Worm (Caenorhabditis elegans): ENCODE data around the gene nck-1.

ce11 chrX:4133378-4133777 lies 19.9 kb downstream of the nck-1 start:
- TF ChIP-seq ceh-36 (tag; optimal IDR thresholded peaks at IDR 0.05) (no peak), sea-1 (GFP tag; conservative IDR thresholded peaks at IDR 0.05) (no peak), ama-1 (optimal IDR thresholded peaks at IDR 0.05) (no peak), ets-7 (tag; optimal IDR thresholded peaks at IDR 0.05) (no peak), scrt-1 (GFP tag; IDR thresholded peaks at IDR 0.05) (no peak), aly-1 (tag; optimal IDR thresholded peaks at IDR 0.05) (no peak), flt-1 (GFP tag; IDR thresholded peaks at IDR 0.05) (no peak), F13C5.2 (tag; optimal IDR thresholded peaks at IDR 0.05) (no peak), pes-1 (GFP tag; IDR thresholded peaks at IDR 0.05) (no peak), ceh-13 (GFP tag; optimal IDR thresholded peaks at IDR 0.05) (no peak), B0310.2 (tag; optimal IDR thresholded peaks at IDR 0.05) (no peak), hmg-4 (GFP tag; optimal IDR thresholded peaks at IDR 0.05) (no peak), hnd-1 (tag; optimal IDR thresholded peaks at IDR 0.05) (no peak), tbx-11 (GFP tag; IDR thresholded peaks at IDR 0.05) (no peak)
